Worm (Caenorhabditis elegans) whole organism, L4/young adult: ENCODE measurements around the gene tsp-18.

Source experiments
- W03F9.2 ChIP-seq: fragments of 150-350 bp; optimal IDR thresholded peaks from 2 replicates; lab custom pipeline; 2014; ENCODE audit warnings: missing biosample characterization, missing genetic modification characterization
- him-1 ChIP-seq: sonication (generic microtip); optimal IDR thresholded peaks from 2 replicates; lab custom pipeline; 2016; ENCODE audit warnings: missing genotype, missing genetic modification reagents, missing genetic modification characterization, missing compliant biosample characterization

DNA sequence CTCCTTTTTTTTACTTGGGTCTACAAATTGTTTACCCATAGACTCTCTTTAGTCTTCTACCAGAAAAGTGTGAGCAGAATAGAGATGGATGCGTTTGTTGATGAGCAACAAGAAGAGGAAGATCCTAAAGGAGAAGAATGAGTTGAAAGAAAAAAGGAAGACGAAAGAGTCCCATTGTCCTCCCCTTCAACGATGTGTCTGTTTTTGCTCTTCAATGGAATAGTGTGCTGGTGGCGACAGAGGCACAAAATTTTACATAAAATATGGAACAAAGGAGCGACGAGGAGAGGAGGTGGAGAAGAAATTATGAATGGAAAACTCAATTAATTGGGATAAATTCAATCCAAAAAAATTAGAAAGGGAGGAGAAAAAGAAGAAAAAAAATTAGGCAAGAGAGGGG, 43.7 kb upstream of the tsp-18 start:
- TF ChIP-seq him-1 (tag; lab: Kevin White, UChicago), result no peak
- no peak for TF ChIP-seq W03F9.2
